Worm (Caenorhabditis elegans): Measurements from ENCODE around the gene his-41.

his-41 gene

DNA sequence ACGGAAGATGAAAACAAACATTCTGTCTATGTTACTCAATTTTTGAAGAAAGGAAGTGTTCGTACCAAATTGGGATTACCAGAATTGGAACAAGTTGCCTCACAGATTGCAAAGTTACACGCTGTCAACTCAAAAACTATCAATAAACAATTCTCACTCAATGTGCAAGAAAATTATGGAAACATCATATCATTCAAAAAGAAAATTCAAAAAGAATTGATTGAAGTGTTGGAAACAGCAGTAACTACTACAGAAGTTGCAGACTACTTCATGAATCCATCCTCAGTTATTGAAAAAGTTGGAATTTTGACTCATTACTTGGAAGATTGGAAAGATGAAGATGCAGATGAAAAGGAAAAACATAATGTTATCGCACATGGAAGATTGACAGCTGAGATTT is 17.4 kb upstream of the his-41 start:
- no peak for TF ChIP-seq unc-62 (GFP tag; optimal IDR thresholded peaks at IDR 0.05)

DNA sequence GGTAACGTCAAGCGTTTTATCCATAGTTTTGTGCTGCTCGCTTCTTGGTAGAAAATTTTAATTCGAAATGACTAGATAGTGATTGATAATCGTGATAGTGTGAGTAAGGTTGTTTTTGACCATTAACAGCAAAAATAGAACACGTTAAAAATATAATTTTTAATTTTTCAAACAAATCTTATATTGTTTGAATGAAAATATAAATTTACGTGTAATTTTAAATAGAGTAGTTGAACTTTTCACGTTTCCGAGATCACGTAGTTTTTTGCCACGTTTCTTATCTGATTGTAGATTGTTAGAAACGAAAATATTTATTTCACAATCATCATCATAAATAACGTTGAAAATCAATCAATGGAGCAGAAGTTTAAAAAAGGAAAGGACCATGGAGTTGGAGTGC is 13.9 kb upstream of the his-41 start, which contains the start of the genes C50F4.10 and pfk-1.2:
TSS of gene C50F4.10 (minus strand) at position 101 of the 400 bp plus-strand sequence.
TSS of gene pfk-1.2 (plus strand) at position 325 of the 400 bp plus-strand sequence.
- TF ChIP-seq unc-62 (GFP tag; optimal IDR thresholded peaks at IDR 0.05) = no peak

DNA sequence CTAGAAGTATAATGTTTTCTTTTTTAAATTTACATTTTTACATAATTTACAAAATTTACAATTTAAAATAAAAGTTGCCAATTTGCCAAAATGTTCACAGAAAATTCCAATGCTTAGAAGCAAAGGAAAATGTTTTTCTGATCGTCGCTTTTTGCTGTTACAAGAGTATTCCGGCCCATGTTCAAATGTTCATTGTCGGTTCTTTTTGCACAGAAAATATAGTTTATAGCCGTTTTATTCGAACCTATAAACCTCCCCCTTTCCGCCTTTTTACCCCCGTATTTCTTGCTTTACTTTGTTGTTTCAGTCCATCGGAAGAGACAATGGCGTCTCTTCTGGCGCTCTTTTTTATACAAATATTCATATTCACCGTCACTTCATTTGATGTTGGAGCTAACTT is 10.7 kb upstream of the his-41 start, which contains the start of gene tag-329:
TSS of gene tag-329 (plus strand) at position 301 of the 400 bp plus-strand sequence.
- TF ChIP-seq unc-62 (GFP tag; optimal IDR thresholded peaks at IDR 0.05) = no peak

DNA sequence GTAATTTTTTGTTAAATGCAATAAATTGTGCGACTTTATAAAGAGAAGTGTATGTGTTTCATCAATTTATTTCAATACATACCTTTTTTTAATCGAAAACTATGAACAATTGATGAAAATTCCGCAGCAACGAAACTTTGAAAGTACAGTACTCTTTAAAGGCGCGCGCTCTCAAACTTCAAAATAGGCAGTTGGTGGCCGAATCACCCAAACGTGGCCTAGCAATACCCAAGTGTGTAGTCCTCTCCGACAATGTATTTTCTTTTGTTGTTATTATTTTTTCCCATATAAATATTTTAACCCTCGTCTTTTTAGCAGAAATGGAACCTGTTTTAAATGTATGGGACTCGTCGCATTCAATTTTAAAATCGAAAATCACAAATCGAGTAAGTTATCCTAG is 8.8 kb upstream of the his-41 start, which contains the start of gene C50F4.4:
TSS of gene C50F4.4 (plus strand) at position 267 of the 400 bp plus-strand sequence.
- no peak for TF ChIP-seq unc-62 (GFP tag; optimal IDR thresholded peaks at IDR 0.05)

DNA sequence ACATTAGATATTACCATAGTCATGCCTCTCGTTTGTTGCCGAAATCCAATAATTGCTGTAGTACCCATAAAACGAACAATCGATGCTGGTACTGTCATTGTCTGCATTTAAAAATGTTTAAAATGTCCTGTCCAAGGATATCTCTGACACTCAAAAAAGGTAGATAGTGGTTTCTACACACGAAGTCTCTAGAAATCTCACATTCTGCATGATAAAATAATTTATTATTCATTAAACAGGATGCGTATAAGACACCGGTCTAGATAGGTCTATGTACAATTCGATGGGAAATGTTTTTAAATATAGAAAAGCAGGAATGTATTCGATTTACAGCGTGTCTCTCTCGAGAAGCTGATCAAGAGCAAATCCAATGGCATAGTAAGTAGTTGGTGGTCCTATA is 5.7 kb upstream of the his-41 start, which contains the start of gene C50F4.12:
TSS of gene C50F4.12 (minus strand) at position 101 of the 400 bp plus-strand sequence.
- no peak for TF ChIP-seq unc-62 (GFP tag; optimal IDR thresholded peaks at IDR 0.05)

DNA sequence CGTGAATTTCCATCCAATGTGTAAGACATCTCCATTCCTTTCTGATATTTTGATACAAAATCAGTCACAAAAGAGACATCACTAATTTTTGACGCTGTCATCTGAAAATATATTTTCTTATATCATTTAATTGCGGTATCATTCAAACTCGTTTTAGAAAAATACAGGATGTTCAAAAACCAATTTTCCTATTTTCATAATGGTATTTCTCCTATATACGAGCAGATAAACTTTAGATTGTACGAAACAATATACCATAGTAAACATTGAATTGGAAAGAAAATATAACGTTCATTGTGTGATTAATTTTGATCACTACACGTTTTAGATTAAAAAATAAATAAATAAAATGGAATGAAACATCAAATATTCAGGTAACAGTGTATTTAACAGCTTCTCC is 3.8 kb upstream of the his-41 start, which contains the start of gene C50F4.16:
TSS of gene C50F4.16 (minus strand) at position 101 of the 400 bp plus-strand sequence.
- no peak for TF ChIP-seq unc-62 (GFP tag; optimal IDR thresholded peaks at IDR 0.05)

DNA sequence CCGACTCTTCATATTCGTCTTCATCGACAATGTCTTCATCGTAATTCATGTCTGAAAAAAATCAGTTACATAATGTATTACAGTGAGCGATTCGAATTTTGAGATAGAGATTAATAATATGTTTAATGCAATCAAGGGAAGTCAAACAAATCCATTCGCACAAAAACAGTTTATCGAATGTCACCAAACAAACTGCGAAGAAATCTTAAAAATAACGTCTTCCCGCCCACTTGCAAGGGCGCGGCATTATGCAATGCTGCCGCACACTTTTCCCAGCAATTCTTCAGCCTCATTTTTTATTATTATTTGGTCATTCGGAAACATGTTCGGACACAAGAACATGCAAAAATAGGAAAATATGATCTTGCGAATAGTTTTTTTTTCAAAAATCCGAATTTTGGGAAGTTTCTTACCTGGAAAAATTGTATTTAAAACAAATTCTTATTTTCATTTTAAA is 1.1 kb upstream of the his-41 start, which contains the start of gene mdf-1:
TSS of gene mdf-1 (minus strand) at position 51 of the 457 bp plus-strand sequence.
- no peak for TF ChIP-seq unc-62 (GFP tag; optimal IDR thresholded peaks at IDR 0.05)

DNA sequence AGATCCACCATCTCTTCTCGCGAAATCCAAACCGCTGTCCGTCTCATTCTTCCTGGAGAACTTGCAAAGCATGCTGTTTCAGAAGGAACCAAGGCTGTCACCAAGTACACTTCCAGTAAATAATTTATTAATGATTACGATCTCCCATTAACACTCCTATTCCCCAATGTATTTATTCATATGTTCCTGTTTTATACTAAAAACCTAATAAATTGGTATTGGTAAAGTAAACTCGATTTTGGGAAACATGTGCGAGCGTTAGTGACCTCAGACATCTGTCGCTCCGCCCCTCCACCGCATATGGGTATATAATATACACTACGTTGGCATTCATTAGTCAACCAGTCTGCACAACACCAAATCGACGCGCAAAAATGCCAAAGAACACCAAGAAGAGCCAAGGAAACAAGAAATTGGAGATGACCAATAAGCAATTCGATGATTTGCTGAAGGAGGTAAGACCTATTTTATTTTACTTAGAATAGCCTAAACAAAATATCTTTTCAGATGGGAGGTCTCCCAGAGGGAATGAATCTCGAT is 776 bp downstream of the his-41 start, which contains the start of gene C50F4.6:
TSS of gene C50F4.6 (plus strand) at position 51 of the 540 bp plus-strand sequence.
- TF ChIP-seq unc-62 (GFP tag; optimal IDR thresholded peaks at IDR 0.05) = no peak

DNA sequence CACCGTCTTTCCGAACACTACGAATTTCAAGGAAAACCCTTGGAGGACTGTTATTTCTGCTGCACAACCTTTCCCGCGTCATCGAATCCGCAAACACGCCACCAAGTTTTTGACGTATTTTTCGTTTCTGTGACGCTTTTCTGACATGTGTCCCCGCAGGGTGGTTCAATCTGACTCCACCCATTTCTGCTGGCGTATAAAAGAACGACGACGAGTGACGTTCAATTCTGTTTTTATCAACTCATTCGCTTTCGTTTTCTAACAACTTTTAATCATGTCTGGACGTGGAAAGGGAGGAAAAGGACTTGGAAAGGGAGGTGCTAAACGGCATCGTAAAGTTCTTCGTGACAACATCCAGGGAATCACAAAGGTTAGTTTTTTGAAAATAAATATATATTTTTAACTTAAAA is 1.5 kb downstream of the his-41 start, which contains the start of gene his-37:
TSS of gene his-37 (plus strand) at position 246 of the 410 bp plus-strand sequence.
- TF ChIP-seq unc-62 (GFP tag; optimal IDR thresholded peaks at IDR 0.05) = no peak

DNA sequence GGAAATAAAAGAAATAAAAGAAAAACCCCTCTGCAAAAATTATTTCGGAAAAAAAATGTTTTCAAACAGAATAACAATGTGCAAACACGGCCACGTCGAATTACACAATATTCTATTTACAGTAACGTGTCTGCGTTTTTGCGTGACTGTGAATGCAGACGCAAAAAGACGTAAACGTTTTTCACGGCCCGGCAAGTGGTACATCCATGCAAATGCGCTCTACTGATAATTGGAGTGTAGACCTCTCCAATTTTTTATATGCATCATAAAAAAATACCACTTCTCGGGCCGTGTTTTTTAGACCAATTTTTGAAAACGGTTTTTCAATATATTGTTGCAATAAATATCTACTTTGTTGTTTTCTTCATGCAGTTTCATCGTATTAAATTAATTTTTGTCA is 4.1 kb downstream of the his-41 start, which contains the start of gene nstp-10:
TSS of gene nstp-10 (minus strand) at position 378 of the 400 bp plus-strand sequence.
- TF ChIP-seq unc-62 (GFP tag; optimal IDR thresholded peaks at IDR 0.05) = no peak

DNA sequence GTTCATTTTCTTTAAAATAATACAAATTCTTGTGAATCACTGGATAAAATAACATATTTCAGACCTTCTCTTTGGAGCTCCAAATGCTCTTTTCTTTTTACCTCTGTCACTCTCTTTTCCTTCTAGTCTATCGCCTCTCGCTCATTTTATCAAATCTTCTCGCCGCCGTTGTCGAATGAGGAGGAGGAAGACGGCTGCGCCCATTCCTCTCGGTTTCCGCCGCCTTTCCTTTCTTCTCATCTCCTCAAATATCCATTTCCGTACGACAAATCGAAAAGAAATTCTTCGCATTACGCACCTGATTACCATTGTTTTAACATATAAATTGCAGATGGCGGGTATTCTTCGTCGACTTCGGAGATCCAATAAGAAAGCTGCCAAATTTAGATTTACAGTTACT is 5.0 kb downstream of the his-41 start, which contains the start of gene ehbp-1:
TSS of gene ehbp-1 (plus strand) at position 332 of the 400 bp plus-strand sequence.
- no peak for TF ChIP-seq unc-62 (GFP tag; optimal IDR thresholded peaks at IDR 0.05)

DNA sequence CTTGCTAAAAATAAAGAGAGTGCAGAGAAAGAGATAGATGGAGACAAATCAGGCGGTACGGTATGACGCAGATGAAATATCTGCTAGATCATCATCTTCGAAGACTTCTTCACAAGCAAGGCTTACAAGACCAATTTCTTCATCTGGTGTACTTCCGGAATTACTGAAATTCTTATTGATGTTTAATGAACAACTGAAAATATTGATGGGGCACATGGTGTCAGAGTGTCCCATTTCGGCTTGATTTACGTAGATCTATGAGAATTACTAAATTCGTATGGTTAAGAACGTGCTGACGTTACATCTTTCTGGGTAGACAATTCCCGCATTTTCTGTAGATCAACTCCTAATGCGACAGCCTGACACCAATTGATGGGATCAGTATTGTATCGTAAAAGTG is 11.3 kb downstream of the his-41 start:
- TF ChIP-seq unc-62 (GFP tag; optimal IDR thresholded peaks at IDR 0.05) = no peak

DNA sequence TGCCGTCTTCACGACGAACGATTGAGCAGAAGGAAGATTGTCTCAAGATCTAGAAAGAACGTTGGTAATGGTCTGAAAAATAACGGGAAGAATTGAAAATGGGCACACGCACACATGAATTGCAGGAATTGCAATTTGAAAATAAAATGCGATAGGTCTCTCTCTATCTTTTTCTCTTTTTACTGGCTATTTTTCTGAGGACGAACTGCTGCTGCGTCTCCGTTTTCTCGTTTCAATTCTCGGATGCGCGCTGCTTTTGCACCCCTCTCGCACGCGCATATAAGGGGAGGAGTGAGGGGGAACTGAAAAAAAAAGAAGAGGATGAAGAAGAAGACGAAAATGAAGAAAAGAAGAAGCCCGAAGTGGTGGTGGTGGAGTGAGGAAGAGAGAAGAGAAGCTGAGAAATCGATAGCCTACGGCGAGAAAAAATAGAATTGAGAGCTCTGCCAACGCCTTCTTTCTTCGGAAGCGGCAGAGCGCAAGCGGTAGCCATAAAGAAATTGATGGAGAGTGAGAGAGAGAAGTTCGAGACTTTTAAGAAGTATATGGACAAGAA is 16.4 kb downstream of the his-41 start, which contains the start of gene rgef-1:
TSS of gene rgef-1 (minus strand) at position 51 of the 556 bp plus-strand sequence.
- no peak for TF ChIP-seq unc-62 (GFP tag; optimal IDR thresholded peaks at IDR 0.05)

DNA sequence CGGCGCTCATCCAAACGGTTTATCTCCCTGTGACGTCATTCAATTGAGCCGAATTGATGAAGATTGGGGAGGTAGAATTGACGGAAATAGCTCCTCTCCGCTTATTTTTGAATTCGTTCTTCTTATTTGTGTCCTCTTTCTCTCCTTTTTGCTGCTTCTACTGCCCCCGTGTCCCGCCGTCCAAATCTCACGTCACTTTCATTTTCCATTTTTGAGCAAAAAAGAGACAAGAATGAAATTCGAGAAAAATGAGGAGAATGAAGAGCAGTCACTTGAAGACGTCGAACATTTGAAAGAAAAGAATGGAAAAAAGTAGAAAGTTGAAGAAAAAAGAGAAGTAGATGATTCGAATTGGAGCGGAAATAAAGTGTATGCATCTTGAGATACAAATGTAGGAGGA is 18.2 kb downstream of the his-41 start:
- TF ChIP-seq unc-62 (GFP tag; optimal IDR thresholded peaks at IDR 0.05) = no peak

DNA sequence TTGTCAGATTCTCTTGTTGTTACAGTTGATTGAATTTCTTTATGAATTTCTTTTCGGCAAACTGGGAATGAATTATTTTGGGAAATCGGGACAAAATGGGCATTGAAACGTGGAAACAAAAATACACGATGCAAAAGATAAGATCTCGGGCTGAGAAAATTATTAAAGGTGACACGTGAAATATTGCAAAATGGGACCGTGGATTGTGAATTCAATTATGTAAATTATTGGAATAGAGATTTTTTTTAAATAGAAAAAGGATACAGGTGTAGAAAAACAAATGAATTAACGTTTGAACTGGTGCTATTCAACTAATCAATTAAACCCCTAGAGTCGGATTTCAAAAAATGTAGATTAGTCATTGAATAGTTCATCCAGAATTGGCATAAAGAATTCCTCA is 23.4 kb downstream of the his-41 start, which contains the start of gene F25B3.4:
TSS of gene F25B3.4 (minus strand) at position 101 of the 400 bp plus-strand sequence.
- TF ChIP-seq unc-62 (GFP tag; optimal IDR thresholded peaks at IDR 0.05) = no peak

DNA sequence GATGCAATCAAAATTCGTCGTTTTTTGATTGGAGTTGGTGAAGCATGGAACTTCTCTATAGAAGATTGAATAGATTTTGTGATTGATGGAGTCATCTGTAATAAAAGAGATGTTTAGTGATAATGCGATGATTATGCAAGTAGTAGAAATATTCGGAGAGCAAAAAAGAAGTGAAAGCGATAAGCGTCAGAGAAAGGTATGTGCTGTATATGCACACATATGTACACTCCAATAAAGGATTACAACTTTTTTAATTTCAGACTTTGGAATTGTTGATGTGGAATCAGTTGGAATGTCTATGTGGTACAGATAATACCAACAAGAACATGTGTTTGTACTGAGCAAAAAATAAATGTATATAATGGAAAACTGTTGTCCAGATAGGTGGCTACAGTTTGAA is 24.9 kb downstream of the his-41 start, which contains the start of gene F25B3.5:
TSS of gene F25B3.5 (minus strand) at position 101 of the 400 bp plus-strand sequence.
- no peak for TF ChIP-seq unc-62 (GFP tag; optimal IDR thresholded peaks at IDR 0.05)
